Fruit fly (Drosophila melanogaster): ENCODE measurements around the gene promL.
A peak's percentile ranks its signal among the peaks of the same experiment; 100 is the strongest.

DNA sequence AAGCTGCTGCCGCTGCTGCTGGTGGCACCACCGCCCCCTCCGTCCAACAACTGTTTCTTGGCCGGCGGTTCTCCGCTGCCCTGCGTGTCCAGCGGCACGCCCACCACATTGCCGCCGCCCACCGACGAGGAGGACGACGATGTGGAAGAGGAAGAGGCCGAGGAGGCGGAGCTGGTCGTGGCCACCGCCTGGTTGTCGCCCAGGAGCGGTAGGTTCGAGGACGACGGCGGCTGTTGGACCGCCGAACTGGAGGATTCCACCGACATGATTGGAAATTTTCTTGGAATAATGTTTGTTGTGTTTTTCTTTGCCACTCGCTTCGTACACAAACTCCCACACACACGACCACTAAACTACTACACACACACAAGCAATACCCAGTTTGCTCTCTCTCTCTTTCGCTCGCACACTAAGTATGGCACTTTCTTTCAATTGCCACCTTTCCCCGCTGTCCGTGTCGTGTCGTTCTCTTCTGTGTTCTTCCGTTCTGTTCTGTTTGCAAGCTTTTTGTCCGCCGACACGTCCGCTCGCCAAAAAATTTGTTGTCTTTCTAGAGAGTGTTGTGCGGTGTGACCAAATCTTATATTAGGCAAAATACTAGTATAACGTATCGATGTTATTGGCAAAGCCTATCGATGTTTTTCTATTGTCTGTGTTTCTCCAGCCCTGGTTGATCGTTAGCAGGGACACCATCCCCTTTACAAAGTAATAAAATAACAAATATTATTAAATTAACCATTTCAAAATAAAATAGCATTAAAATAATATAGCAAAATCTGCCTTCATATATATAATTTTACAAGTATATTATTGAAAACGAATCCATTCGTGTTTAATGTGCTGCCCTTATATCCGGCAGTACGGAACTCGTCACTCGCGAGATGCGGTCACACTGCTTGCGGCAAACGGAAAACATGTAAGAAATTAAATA, 57.0 kb downstream of the promL start, which contains the start of the genes CG32486 and PAN3:
- TF ChIP-seq lola (GFP tag; optimal IDR thresholded peaks at IDR 0.05) = no peak
- peak; percentile 4 for TF ChIP-seq CG33557 (GFP tag; optimal IDR thresholded peaks at IDR 0.05)
- TF ChIP-seq CG1602 (GFP tag; optimal IDR thresholded peaks at IDR 0.05) = peak; percentile 28
- TF ChIP-seq CG32772 (GFP tag; IDR thresholded peaks at IDR 0.05) = no peak
- peak; percentile 23 for TF ChIP-seq CG3407 (GFP tag; optimal IDR thresholded peaks at IDR 0.05)
